Fruit fly (Drosophila melanogaster): ENCODE data around the gene CG12535.

CG12535 gene

DNA sequence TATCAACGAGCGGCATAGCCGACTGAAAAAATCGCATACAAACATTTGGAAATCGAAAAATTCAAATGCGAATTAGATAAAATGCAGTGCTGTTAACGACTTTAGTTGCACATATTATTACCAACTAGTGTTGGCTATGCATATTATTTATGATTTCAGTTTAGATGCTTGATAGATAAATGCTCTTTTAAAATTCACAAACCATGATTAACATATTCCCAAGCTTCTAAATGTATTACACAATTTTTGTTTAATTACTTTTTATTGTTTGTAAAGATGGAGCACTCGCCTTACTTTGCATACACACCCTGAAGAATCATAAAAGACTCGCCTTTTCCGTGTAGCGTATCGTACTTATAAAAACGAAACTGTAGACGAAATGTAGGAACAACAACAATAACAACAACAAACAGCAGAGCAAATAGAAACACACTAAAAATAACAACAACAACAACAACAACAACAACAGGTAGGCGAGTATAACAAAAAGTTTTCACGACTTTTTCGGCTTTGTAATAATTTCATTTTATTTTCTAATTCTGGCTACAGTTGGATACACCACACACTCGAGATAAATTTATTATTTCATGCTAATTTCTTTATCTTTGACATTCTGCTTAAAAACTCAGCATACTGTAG is 88.2 kb downstream of the CG12535 start:
- peak; percentile 59 for TF ChIP-seq CG17801 (GFP tag; optimal IDR thresholded peaks at IDR 0.05; ENCODE audit: partially characterized antibody)

DNA sequence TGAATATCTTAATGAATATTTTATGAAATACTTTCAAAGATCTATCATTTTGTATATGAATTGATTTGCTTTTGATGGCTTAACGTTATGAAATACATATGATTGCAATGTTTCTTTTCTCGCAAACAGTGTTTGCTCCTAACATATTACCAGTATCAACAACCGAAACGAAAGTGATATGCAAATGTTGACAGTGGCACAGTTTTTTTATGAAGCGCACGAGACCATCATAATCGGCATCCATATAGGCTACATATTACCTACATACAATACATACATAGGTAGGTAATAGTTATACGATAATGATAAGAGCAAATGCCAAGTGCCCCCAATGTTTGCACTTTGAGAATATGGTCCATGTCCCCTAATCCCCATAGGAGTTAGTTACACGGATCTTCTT is 89.9 kb downstream of the CG12535 start:
- TF ChIP-seq CG17801 (GFP tag; optimal IDR thresholded peaks at IDR 0.05; ENCODE audit: partially characterized antibody) = no peak

DNA sequence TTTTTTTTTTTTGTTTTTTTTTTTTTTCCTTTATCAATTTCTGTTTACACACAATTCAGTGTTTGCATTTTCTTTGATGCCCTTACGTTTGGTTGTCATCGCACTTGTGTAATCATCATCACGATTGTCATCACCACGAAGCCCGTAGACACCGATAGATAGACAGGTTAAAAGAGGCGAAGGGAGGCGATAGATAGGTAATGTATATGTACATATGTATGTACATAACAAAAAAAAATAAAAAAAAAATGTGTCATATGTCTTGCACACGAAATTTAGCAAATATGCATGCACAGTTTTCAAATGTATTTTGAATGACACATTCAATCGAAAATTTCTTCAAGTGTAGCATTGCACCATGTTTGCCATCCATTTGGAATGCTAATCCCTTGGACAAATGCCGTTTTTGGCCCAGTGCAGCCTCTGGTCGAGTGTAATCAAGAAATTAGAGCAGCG is 91.0 kb downstream of the CG12535 start:
- TF ChIP-seq CG17801 (GFP tag; optimal IDR thresholded peaks at IDR 0.05; ENCODE audit: partially characterized antibody) = no peak

DNA sequence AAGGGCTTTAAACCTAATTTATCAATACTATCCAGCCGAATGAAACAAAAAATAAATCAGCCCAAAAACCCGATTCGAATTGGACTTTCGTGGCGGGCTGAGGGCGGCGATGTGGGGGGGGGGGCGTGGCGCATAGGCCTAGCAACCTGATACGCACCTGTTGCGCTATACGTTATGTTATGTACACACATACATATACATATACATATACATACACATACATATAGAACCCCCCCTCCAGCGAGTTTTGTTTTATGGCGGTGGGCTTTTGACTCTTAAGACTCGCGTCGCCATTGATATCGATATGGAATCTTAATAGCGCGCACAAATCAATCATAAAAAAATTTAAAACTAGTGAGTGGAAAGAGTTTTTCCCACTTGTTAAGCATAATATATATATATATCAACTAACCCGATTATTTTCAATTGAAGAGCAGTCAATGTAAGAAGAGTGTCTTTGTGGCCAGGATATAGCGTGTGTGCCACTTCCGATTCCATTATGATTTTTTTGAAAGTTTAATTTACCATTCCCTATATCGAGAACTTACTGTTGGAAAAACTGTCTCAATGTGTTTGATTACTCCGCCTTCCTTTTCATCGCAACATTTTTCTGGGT is 91.7 kb downstream of the CG12535 start:
- TF ChIP-seq CG17801 (GFP tag; optimal IDR thresholded peaks at IDR 0.05; ENCODE audit: partially characterized antibody) = no peak

DNA sequence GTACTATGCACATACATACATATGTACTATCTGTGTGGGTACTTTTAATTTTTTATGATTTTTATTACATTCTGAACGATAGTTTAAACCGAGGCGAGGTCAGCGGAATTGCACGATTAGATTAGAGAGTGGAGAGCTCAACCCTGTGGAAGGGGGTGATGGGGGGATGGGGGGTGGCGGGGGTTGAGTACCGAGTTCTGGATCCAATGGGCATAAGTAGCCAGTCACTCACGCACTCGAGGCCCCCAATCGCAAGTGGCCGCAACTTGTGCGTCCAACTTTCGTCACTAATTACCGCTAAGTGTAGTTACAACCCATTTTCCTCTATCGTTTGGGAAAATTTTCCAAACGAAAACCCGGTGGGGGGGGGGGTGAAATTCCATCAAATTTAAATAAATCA is 92.5 kb downstream of the CG12535 start:
- TF ChIP-seq CG17801 (GFP tag; optimal IDR thresholded peaks at IDR 0.05; ENCODE audit: partially characterized antibody) = no peak

DNA sequence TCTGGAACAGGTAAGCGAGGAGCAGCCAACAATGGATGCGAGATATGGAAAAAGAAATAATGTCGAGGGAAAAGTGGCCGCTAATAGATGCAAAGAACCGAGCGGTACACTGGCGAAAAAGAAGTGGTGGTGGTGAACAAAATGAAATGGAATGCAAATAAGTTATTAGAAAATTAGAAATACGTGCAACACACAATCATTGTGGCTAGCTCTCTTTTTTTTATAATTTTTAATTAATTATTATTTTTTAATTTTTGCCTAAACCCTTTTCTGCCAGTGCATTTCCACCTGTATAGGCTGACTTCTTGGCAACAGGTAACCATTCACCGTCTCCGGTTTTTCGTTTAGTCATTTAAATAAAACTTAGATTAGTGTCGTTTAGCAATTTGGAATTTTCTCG is 93.6 kb downstream of the CG12535 start:
- no peak for TF ChIP-seq CG17801 (GFP tag; optimal IDR thresholded peaks at IDR 0.05; ENCODE audit: partially characterized antibody)

DNA sequence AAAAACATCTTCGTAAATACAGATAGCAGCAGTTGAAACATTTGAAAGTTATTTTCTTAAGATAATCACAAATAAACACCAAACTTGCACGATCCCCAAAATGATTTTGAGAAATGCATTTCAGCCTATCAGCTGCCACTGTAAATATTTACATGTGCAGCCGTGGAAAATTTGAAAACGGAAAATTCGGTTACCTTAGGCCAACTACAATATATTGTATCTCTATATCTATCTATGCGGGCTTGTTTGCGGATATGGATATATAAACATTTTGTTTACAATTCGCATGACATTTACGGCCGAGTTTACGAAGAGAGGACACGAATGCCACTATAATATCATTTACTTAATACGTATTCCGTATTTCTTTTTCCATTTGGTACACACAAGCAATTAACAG is 94.3 kb downstream of the CG12535 start:
- no peak for TF ChIP-seq CG17801 (GFP tag; optimal IDR thresholded peaks at IDR 0.05; ENCODE audit: partially characterized antibody)

DNA sequence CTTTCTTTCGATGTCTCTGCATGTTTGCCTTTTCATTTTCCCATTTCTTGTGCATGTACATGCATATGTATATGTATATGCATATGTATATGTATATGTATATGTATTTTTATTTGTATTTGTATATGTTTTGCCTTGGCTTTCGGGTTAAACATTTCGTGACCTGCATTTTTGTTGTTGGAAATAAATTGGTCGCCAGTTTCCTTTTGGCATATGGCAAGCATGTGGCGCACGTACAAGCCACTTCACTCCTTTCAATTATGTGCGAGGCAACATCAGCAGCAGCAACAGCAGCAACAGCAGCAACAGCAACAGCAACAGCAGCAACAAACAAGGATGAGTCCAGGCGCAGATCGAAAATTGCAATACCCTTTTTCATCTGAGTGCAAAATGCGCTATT is 97.2 kb downstream of the CG12535 start:
- TF ChIP-seq CG17801 (GFP tag; optimal IDR thresholded peaks at IDR 0.05; ENCODE audit: partially characterized antibody) = no peak

DNA sequence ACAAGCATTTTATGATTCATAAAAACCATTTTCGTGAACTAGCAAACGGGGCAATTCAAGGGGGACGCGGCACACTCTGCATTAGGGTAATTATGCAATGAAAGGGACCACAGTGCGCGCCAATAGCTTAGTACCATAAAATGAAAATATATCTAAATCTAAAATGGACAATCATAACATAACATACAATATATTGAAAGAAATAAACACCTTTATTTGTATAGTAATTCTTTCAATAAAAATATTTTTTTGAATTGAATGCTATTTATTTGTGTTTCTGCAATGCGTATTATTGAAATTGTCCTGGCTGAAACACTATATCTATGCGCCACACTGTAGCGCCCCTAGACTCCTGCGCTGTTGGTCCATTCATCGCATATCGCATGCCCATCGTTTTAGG is 97.8 kb downstream of the CG12535 start:
- TF ChIP-seq CG17801 (GFP tag; optimal IDR thresholded peaks at IDR 0.05; ENCODE audit: partially characterized antibody) = no peak

DNA sequence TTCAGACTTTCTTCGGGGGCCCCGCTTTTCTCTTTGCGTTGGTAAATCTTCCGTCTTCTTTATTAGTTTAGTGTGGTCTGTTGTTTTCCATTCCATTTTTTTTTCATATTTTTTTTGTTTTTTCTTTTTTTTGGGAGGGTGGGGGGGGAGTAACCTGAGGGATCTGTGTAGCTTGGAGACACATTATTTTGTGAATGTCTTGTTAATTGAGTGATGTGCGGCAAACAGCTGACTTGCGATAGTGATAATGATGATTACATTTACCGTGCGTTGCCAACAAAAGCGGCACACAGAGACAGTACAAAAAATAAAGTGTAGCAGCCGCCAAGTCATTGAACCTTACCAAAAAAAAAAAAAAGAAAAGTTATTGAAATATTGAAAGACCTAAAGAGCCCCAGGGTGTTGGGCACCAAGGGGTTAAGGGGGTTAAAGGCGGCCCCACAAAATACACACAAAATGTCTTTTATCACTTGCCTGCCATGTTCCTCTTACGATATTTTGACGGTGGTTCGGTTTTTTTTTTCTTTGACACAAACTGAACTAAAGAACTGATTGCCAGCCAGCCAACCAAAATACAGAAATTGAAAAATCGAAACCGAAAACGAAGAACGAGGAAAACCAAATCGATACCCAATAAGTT is 99.0 kb downstream of the CG12535 start:
- TF ChIP-seq CG17801 (GFP tag; optimal IDR thresholded peaks at IDR 0.05; ENCODE audit: partially characterized antibody) = no peak

DNA sequence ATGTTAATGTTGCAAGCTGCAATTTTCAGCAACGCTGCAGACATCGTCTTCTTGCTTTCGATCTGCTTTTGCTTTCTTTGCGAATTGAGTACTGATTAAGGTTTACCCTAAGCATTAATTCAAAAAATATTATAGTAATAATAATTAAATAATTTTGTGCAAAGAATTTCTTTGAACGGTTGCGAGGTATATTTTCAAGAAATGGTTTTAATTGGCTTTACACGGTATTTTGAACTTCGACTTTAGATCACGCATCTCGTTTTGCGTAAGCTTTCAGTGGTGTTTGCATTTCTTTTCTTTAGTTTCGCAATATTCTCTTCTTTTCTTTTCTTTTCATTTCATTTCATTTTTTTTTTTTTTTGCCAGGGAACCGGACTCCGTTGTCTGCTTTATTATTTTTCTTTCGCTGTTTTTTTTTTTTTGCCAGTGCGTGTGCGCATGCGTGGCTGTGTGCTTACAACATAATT is 102.1 kb downstream of the CG12535 start:
- no peak for TF ChIP-seq CG17801 (GFP tag; optimal IDR thresholded peaks at IDR 0.05; ENCODE audit: partially characterized antibody)

DNA sequence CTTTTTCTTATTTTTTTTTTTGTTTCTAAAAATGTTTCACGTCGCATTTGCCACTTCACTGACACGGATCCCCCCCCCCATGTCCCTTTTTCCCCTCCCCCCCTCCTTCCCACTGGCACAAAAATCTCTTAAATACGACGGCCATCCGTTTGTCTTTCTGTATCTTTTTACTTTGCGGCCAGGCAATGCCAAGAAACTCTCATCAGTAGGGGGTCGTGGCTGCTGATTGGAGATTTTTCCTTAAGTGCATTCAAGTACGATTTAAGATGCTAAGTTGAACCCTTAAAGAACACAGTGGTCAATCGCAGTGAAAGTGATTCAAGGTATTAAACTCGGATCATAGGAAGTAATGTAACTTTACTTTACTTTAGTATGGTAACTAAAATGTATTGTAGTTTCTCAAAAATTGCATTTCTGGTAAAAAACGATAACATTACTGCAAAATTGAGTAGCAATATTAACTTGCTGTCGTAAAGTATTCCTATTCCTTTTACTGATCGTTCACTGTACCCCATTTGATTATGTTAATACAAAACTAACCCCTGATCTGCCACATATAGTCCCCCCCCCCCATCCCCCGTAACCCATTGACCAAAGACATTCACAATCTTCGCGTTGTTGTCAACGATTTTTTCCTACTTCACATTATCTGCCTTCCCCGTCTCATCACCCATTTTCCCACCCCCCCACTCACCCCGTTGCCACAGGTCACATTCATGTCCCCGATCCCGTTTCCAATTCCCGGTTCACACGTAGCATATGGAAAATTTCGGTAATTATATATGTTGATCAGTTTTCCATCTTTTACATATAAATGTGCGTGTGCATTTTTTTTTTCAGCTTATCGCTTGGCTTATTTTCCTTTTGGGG is 104.1 kb downstream of the CG12535 start:
- TF ChIP-seq CG17801 (GFP tag; optimal IDR thresholded peaks at IDR 0.05; ENCODE audit: partially characterized antibody) = no peak

DNA sequence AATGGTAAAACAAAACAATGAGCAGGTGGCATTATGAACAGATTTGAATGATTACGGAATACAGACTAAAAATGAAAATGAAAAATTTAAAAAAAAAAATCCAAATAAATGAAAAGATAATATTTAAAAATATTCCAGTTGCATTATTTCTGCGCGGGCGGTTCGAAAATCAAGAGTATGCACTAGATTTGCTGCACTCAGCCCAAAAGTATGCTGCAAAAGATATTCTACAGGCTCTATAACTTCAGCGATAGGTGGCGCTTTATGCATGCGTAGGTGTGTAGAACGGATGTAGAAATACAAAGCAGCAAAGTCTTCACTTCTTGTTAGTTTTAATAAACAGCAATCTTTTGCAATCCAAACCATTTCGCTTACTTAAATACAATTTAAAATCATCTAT is 105.1 kb downstream of the CG12535 start:
- peak; percentile 23 for TF ChIP-seq CG17801 (GFP tag; optimal IDR thresholded peaks at IDR 0.05; ENCODE audit: partially characterized antibody)

Measured in ovary, adult (tissue).